Worm (Caenorhabditis elegans): ENCODE data around the gene pqn-73.

Gene pqn-73

DNA sequence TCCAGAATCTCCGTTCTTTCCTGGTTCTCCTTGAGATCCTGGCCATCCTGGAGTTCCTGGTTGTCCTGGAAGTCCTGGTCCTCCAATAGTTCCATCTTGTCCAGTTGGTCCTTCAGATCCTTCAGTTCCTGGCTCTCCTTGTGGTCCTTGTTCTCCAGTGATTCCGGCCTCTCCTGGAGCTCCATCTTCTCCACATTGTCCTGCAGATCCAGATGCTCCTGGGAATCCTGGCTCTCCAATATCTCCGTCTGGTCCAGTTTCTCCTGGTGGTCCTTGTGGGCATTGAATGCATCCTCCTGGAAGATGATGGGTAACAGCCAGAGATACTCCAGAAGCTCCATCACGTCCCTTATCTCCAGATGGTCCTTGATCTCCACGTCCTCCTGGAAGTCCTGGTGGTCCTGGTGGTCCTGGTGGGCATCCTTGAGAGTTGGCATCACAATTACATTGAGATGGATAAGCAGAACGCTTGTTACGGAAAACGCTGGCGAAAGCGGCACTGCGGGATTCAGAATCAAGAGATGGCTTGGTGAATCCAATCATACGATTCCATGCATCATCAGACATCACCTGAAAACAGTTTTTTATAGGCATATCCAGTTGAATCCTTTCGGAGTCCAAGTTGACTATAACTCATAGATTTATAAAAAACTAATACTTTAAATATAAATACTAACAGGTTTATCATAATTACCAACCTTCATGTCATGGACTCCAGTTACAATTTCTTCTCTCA is 27.9 kb downstream of the pqn-73 start:
- TF ChIP-seq mdl-1 (tag; optimal IDR thresholded peaks at IDR 0.05) = no peak
- no peak for TF ChIP-seq ceh-82 (tag; optimal IDR thresholded peaks at IDR 0.05)
- TF ChIP-seq pha-4 (tag; optimal IDR thresholded peaks at IDR 0.05) = no peak
- no peak for TF ChIP-seq unc-62 (GFP tag; optimal IDR thresholded peaks at IDR 0.05)
- no peak for TF ChIP-seq unc-39 (tag; optimal IDR thresholded peaks at IDR 0.05)
- TF ChIP-seq fkh-2 (tag; optimal IDR thresholded peaks at IDR 0.05) = no peak
- TF ChIP-seq skn-1 (tag; optimal IDR thresholded peaks at IDR 0.05) = no peak
- no peak for TF ChIP-seq ceh-9 (tag; optimal IDR thresholded peaks at IDR 0.05)
- TF ChIP-seq ceh-16 (tag; optimal IDR thresholded peaks at IDR 0.05) = no peak
- TF ChIP-seq nhr-28 (tag; optimal IDR thresholded peaks at IDR 0.05) = no peak

DNA sequence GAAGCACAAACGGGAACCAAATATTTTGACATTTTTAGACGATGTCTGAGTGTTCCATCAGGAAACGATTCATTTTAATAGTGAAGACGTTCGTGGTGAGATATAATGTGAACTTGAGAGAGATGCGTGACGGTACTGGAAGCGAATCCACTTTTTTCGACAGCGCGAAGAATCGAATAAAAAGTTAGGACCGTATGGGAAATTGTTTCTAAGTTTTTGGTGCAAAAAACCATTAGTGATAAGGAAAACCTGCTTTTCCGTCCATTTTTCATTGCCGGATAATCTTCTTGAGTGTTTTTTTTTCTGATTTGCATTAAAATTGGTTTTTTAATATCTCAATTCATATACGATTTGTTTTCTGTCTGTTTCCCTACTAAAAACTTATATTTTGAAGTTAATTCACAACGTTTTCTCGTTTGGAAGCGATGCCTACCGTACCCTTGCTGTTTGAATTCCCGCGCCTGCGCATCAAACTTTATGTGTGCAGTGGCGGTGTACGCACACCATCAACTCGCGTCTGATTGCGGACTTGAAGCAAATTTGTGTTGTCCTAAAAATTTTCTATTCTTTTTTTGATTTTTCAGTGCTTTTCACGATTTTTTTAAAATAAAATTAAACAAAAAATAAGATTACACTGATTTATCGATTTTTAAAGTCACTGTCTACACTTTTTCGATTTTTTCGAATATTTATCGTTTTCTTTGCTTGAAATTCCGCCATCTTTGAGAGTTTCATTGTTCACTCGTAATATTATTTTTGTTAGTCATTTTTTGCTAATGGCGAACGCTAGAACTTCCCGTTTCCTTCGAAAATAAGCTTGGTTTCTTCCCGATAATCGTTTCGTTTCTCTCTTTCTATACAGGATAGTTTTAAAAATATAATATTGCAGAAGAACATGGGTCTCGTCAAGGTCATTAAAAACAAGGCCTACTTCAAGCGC is 28.8 kb downstream of the pqn-73 start, which contains the start of the genes col-38 and rpl-5:
Gene col-38, minus strand, starts transcription at position 51 of the 940 bp plus-strand sequence.
Gene rpl-5, plus strand, starts transcription at position 890 of the 940 bp plus-strand sequence.
- TF ChIP-seq nhr-25 (tag; optimal IDR thresholded peaks at IDR 0.05) (peak; percentile 94), ZK546.5 (tag; optimal IDR thresholded peaks at IDR 0.05) (peak; percentile 84), nhr-77 (tag; optimal IDR thresholded peaks at IDR 0.05) (no peak), unc-62 (GFP tag; optimal IDR thresholded peaks at IDR 0.05) (peak; percentile 28), nhr-67 (tag; optimal IDR thresholded peaks at IDR 0.05) (no peak), tbx-2 (tag; optimal IDR thresholded peaks at IDR 0.05) (peak; percentile 38), elt-1 (tag; optimal IDR thresholded peaks at IDR 0.05) (peak; percentile 23), daf-12 (tag; optimal IDR thresholded peaks at IDR 0.05) (no peak), fkh-10 (GFP tag; optimal IDR thresholded peaks at IDR 0.05) (peak; percentile 83), fkh-2 (tag; optimal IDR thresholded peaks at IDR 0.05) (no peak), pha-4 (tag; optimal IDR thresholded peaks at IDR 0.05) (peak; percentile 99), ceh-28 (tag; optimal IDR thresholded peaks at IDR 0.05) (peak; percentile 64), nfya-1 (tag; optimal IDR thresholded peaks at IDR 0.05; ENCODE audit: insufficient read depth) (peak; percentile 97), lin-15B (tag; optimal IDR thresholded peaks at IDR 0.05) (peak; percentile 97), snpc-4 (tag; optimal IDR thresholded peaks at IDR 0.05) (peak; percentile 78), zag-1 (tag; optimal IDR thresholded peaks at IDR 0.05) (no peak), jun-1 (tag; optimal IDR thresholded peaks at IDR 0.05) (peak; percentile 66), egl-27 (tag; optimal IDR thresholded peaks at IDR 0.05) (no peak), elt-2 (tag; optimal IDR thresholded peaks at IDR 0.05) (peak; percentile 72), ceh-9 (tag; optimal IDR thresholded peaks at IDR 0.05) (no peak), aly-2 (tag; optimal IDR thresholded peaks at IDR 0.05) (no peak), nhr-43 (tag; optimal IDR thresholded peaks at IDR 0.05; ENCODE audit: poor library complexity, severe bottlenecking) (peak; percentile 66), skn-1 (tag; optimal IDR thresholded peaks at IDR 0.05) (peak; percentile 78), fos-1 (tag; optimal IDR thresholded peaks at IDR 0.05) (no peak), hmg-11 (tag; optimal IDR thresholded peaks at IDR 0.05) (peak; percentile 63), lsy-12 (tag; optimal IDR thresholded peaks at IDR 0.05) (peak; percentile 77), nhr-12 (tag; optimal IDR thresholded peaks at IDR 0.05) (no peak), nhr-23 (tag; optimal IDR thresholded peaks at IDR 0.05) (peak; percentile 96), ama-1 (optimal IDR thresholded peaks at IDR 0.05) (peak; percentile 7), pqm-1 (tag; optimal IDR thresholded peaks at IDR 0.05) (peak; percentile 51), R02D3.7 (tag; optimal IDR thresholded peaks at IDR 0.05) (peak; percentile 73), egl-5 (tag; optimal IDR thresholded peaks at IDR 0.05) (peak; percentile 87), lin-39 (tag; optimal IDR thresholded peaks at IDR 0.05) (peak; percentile 93), ztf-4 (tag; optimal IDR thresholded peaks at IDR 0.05) (peak; percentile 2), nhr-11 (tag; optimal IDR thresholded peaks at IDR 0.05) (peak; percentile 73), ceh-82 (tag; optimal IDR thresholded peaks at IDR 0.05) (no peak), nhr-76 (tag; optimal IDR thresholded peaks at IDR 0.05) (no peak), mml-1 (tag; optimal IDR thresholded peaks at IDR 0.05) (no peak), elt-3 (tag; optimal IDR thresholded peaks at IDR 0.05) (no peak), unc-39 (tag; optimal IDR thresholded peaks at IDR 0.05) (no peak)
